Fruit fly (Drosophila melanogaster): ENCODE results near the gene msd5.

msd5 gene

dm6 chr3L:1364368-1364767, 31.4 kb upstream of the msd5 start:
- TF ChIP-seq tll (GFP tag; optimal IDR thresholded peaks at IDR 0.05) (peak in 1 of 2 experiments; percentile 84), Trl (optimal IDR thresholded peaks at IDR 0.05) (no peak), Trl (GFP tag; optimal IDR thresholded peaks at IDR 0.05) (no peak), HLH3B (GFP tag; IDR thresholded peaks at IDR 0.05) (no peak), Nf-YA (GFP tag; IDR thresholded peaks at IDR 0.05) (peak; percentile 38; the same call in 1 of the 2 replicates), oc (tag; optimal IDR thresholded peaks at IDR 0.05) (no peak), tin (GFP tag; optimal IDR thresholded peaks at IDR 0.05) (no peak), Ets65A (GFP tag) (peak; percentile 56), zen (tag; optimal IDR thresholded peaks at IDR 0.05) (peak; percentile 37), Nf-YC (tag; optimal IDR thresholded peaks at IDR 0.05) (peak; percentile 83), CG12744 (GFP tag; optimal IDR thresholded peaks at IDR 0.05) (no peak), Rx (GFP tag; IDR thresholded peaks at IDR 0.05) (no peak), CG10209 (GFP tag; optimal IDR thresholded peaks at IDR 0.05) (no peak), CG1603 (tag; optimal IDR thresholded peaks at IDR 0.05) (no peak), Nf-YB (GFP tag; optimal IDR thresholded peaks at IDR 0.05) (peak; percentile 95), ttk (GFP tag; IDR thresholded peaks at IDR 0.05) (no peak), CG1832 (GFP tag; optimal IDR thresholded peaks at IDR 0.05) (peak; percentile 46), nmo (GFP tag; optimal IDR thresholded peaks at IDR 0.05) (no peak)

DNA sequence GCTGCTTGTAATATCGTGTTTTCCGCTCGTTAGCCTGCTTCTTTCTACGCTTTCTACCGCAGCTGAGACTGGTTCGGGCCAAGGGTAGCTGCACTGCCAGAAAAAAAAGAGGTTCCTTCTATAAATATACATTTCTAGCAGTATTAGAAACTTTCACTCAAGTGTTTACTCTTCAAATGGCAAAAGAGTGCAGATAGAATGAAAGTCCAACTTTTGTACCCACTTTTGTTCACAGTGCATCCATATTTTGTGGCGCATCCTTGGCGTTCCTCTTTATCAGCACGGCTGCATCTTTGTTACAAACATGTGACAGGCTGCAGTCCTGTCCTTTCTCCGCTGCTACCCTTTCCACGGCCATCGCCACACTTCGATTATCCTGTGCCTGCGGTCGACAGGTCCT, 25.4 kb upstream of the msd5 start:
- peak; percentile 10 for TF ChIP-seq gem (tag; optimal IDR thresholded peaks at IDR 0.05)
- TF ChIP-seq fd102C (GFP tag; optimal IDR thresholded peaks at IDR 0.05): peak; percentile 29
- TF ChIP-seq CG10979 (tag; optimal IDR thresholded peaks at IDR 0.05): peak; percentile 33
- no peak for TF ChIP-seq chn (GFP tag; optimal IDR thresholded peaks at IDR 0.05)
- TF ChIP-seq CG15696 (tag; optimal IDR thresholded peaks at IDR 0.05): peak; percentile 63
- peak; percentile 11 for TF ChIP-seq CG30431 (GFP tag; optimal IDR thresholded peaks at IDR 0.05)
- peak; percentile 44; the same call in 1 of the 2 replicates for TF ChIP-seq CG17328 (GFP tag; IDR thresholded peaks at IDR 0.05)
- peak; percentile 29 for TF ChIP-seq CG1603 (tag; optimal IDR thresholded peaks at IDR 0.05)
- TF ChIP-seq ara (GFP tag; IDR thresholded peaks at IDR 0.05): peak; percentile 43; the same call in 1 of the 2 replicates
- peak; percentile 65; the same call in 2 of the 3 replicates for TF ChIP-seq zfh1 (GFP tag; IDR thresholded peaks at IDR 0.05)
- no peak for TF ChIP-seq pb (GFP tag; optimal IDR thresholded peaks at IDR 0.05)
- TF ChIP-seq CG9727 (GFP tag; optimal IDR thresholded peaks at IDR 0.05): peak; percentile 35
- TF ChIP-seq dmrt11E (tag; optimal IDR thresholded peaks at IDR 0.05): peak; percentile 36
- peak; percentile 7; the same call in 1 of the 2 replicates for TF ChIP-seq ssp (GFP tag; IDR thresholded peaks at IDR 0.05)
- no peak for TF ChIP-seq CG17359 (tag; optimal IDR thresholded peaks at IDR 0.05)
- TF ChIP-seq sens (GFP tag): peak; percentile 74
- TF ChIP-seq CG8765 (GFP tag; IDR thresholded peaks at IDR 0.05): peak; percentile 59; the same call in 1 of the 2 replicates
- TF ChIP-seq CG2712 (tag; optimal IDR thresholded peaks at IDR 0.05): peak; percentile 37
- TF ChIP-seq CG14667 (GFP tag; IDR thresholded peaks at IDR 0.05): 0 out of 2 replicates have a peak, but pooled peaks have one; percentile 12
- no peak for TF ChIP-seq Dip3 (GFP tag; optimal IDR thresholded peaks at IDR 0.05)
- TF ChIP-seq Med (GFP tag): peak; percentile 33
- TF ChIP-seq CG18262 (tag; optimal IDR thresholded peaks at IDR 0.05): peak; percentile 8
- peak; percentile 1 for TF ChIP-seq Chrac-16 (GFP tag; optimal IDR thresholded peaks at IDR 0.05)
- TF ChIP-seq CG4404 (GFP tag; IDR thresholded peaks at IDR 0.05): peak; percentile 79
- no peak for TF ChIP-seq Vsx1 (GFP tag; optimal IDR thresholded peaks at IDR 0.05)
- TF ChIP-seq sens-2 (GFP tag; IDR thresholded peaks at IDR 0.05): peak; percentile 25; the same call in 1 of the 2 replicates
- no peak for TF ChIP-seq Doc2 (GFP tag; IDR thresholded peaks at IDR 0.05)
- TF ChIP-seq zf30C (GFP tag; optimal IDR thresholded peaks at IDR 0.05): peak; percentile 67
- TF ChIP-seq ac (GFP tag; optimal IDR thresholded peaks at IDR 0.05): peak; percentile 62
- TF ChIP-seq Ptx1 (GFP tag; IDR thresholded peaks at IDR 0.05): 0 out of 2 replicates have a peak, but pooled peaks have one; percentile 9
- TF ChIP-seq grn (GFP tag; optimal IDR thresholded peaks at IDR 0.05): peak; percentile 1
- peak; percentile 8 for TF ChIP-seq CG14710 (tag; optimal IDR thresholded peaks at IDR 0.05)
- peak; percentile 51 for TF ChIP-seq zen (tag; optimal IDR thresholded peaks at IDR 0.05)
- peak; percentile 21; the same call in 1 of the 3 replicates for TF ChIP-seq row (GFP tag; IDR thresholded peaks at IDR 0.05)

All from whole organism, embryonic.